Worm (Caenorhabditis elegans) whole organism, dauer: ENCODE results near the gene mrps-18A.
"Not testable (repeated sequence)": the region's sequence is repeated elsewhere in the genome, so short reads cannot be mapped to it uniquely, and the experiment has no call there.

Experiments
- unc-62 ChIP-seq: sonication (generic microtip); optimal IDR thresholded peaks from 2 replicates; lab custom pipeline; 2017; ENCODE audit warnings: missing biosample characterization, missing genetic modification reagents, missing genetic modification characterization

Gene mrps-18A

DNA sequence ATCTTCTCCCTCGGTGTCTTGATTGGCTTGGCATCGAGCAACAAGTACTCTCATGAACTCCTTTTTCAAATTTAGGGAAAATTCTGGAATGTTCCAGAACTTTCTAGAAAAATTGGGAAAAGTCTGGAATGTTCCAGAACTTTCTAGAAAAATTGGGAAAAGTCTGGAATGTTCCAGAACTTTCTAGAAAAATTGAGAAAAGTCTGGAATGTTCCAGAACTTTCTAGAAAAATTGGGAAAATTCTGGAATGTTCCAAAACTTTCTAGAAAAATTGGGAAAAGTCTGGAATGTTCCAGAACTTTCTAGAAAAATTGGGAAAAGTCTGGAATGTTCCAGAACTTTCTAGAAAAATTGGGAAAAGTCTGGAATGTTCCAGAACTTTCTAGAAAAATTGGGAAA, 12.6 kb upstream of the mrps-18A start, which contains the start of gene ZC262.7:
Gene ZC262.7 (minus strand): TSS at position 54 of the 400 bp plus-strand sequence.
- TF ChIP-seq unc-62 (GFP tag; lab: Kevin White, UChicago) = not testable (repeated sequence)

DNA sequence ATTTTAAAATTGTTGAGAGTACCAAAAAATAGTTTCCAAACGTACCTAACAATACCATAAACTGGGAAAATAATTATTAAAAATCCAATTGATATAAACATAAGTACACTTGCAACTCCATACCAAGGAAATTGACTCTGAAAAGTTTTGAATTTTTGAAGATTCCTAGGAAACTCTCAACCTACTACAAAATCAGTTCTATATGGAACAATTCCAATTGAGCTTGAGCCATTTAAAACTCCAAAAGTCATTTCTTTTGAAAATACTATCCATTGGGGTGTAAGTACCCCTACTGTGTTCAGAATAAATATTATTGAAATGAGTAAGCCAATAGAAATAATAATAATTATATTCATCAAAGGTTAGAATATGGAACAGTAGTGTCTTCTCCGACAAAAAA, 7.7 kb upstream of the mrps-18A start, which contains the start of gene clc-28:
Gene clc-28 (minus strand): TSS at position 101 of the 400 bp plus-strand sequence.
- TF ChIP-seq unc-62 (GFP tag; lab: Kevin White, UChicago) = not testable (repeated sequence)

DNA sequence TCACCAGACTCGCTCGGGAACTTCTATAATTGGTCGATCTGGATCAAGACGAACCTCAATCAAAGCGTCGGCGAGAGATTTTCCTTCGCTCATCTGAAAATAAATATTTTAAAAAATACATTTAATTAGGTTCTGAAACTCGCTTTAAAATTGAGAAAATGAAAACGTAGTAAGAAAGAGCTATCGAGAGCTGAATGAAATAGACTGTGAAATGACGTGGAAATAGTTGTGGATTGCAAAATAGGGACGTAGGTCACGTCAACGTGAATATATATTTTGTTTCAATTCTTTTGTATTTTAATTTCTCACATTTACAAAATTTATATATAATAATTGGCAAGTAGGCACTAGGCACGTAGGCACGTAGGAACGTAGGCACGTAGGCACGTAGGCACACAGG, 2.7 kb upstream of the mrps-18A start, which contains the start of gene ZC262.4:
Gene ZC262.4 (minus strand): TSS at position 101 of the 400 bp plus-strand sequence.
- no peak for TF ChIP-seq unc-62 (GFP tag; lab: Kevin White, UChicago)

DNA sequence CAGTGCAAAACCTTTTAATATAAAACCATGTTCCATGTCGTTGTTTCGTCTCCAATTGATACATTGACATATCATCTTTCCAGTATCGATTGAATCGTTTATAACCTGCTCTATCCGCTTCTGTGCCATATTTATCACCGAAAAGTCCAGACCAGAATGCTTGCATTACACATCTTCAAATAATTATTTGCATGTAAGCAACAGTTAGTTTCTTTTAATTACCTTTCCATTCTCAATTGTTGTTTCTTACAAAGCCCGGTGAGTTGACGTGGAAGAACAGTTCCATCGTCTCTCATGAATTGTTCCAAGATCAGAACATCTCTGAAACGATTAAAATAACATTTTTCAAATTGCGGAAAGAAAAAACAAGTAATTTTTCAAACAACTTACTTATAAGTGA, 508 bp downstream of the mrps-18A start, which contains the start of gene iglr-2:
Gene iglr-2 (minus strand): TSS at position 101 of the 400 bp plus-strand sequence.
- no peak for TF ChIP-seq unc-62 (GFP tag; lab: Kevin White, UChicago)

DNA sequence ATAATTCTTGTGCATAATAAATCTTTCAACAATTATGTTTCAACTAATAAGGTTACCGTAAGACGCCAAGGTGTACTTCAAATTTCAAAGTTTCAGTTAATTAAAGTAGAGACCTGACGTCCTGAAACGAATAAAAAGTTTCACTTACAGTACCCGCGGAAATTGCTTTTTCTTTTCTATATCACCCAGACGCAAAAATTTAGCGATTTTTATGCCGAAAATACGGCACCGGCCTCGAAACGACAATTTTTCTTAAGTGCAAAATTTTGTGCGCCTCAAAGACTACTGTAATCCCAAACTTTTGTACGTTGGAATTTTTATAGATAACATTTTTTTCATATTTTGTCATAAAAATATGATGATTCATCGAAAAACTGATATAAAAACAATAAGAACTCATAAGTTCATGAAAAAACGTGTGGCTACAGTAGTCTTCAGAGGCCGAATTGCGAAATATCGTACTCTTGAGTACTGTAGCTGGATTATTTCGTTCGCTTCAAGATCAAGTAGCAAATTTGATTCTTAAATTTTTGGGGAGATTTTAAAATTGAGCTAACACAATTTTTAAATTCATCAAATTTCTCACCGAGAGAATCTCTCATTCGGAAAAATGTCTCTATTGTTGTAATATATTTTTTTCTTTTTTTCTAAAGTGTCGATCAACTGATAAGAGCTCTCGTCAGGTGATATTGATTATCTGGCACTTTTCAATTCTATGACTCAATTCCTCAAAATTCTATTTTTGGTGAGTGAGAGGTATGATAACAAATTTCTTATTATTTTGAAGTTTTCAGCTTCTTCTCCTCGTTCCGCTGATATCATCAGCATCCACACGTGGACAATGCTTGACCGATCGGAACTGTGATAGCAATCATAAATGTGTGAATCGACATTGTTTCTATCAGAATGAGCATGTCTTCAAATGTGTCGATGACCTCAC, 5.9 kb downstream of the mrps-18A start, which contains the start of gene ZC262.13:
Gene ZC262.13 (plus strand): TSS at position 641 of the 940 bp plus-strand sequence.
- no peak for TF ChIP-seq unc-62 (GFP tag; lab: Kevin White, UChicago)

DNA sequence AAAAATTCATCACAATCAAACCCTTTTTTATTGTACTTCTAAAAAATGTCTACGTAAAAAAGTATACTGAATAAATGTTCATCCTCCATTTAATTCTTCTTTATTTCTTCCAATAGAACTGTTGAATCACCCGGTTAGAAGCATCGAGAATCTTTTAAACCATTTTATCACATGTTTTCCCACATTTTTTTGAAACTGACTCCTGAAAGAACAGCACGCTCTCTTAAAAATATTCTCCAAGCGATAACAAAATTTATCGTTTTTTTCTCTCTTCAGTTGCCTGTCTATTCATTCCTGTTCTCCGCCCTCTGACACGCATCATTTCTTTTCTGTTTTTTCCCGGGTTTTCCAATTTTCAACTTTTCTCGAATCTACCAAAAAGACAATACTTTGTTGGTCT, 7.3 kb downstream of the mrps-18A start, which contains the start of gene F10E9.12:
Gene F10E9.12 (plus strand): TSS at position 131 of the 400 bp plus-strand sequence.
- no peak for TF ChIP-seq unc-62 (GFP tag; lab: Kevin White, UChicago)

DNA sequence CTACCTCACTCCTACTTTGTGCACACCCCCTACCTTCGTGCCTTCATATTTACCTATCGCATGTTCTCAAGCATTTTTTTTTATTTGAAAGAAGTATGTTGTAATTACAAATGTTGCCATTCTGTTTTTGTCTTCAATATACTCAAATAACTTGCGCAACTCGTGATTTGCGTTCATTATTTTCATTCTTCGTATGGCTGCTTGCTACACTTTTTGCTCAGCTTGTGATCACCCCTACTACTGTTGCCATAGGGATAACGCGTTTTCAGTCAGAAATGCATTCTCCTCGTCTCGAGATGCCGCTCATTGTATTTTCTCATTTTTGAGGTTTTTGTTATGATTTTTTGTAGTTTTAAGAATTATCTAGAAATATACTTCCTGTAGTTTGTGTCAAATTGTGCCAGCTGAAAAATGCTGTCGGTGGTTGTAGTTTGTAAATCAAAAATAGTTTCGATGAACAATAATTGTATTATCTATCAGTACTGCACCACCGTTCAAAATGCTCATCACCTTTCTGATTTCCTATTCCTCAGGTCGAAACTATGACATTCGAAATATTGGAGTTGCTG, 9.0 kb downstream of the mrps-18A start, which contains the start of gene F10E9.1:
Gene F10E9.1 (plus strand): TSS at position 519 of the 569 bp plus-strand sequence.
- no peak for TF ChIP-seq unc-62 (GFP tag; lab: Kevin White, UChicago)

DNA sequence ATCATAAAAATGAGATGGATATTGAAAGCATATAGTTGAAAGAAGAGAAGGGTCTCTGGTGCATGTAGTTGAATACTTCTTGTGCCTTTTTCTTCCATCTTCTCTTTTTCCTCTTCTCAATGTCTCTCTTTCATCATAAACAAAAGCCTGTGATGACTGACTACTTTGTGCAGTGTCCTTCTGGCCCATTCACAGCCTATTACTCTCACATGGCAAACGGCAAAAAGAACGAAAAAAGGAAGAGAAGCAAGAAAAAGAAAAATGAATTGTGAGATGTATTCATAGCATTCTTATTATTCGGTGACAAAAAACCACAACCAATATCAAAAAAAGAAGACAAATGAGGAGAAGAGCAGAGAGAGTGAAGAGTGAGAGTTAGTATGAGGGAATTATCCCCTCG, 10.5 kb downstream of the mrps-18A start:
- TF ChIP-seq unc-62 (GFP tag; lab: Kevin White, UChicago) = no peak

DNA sequence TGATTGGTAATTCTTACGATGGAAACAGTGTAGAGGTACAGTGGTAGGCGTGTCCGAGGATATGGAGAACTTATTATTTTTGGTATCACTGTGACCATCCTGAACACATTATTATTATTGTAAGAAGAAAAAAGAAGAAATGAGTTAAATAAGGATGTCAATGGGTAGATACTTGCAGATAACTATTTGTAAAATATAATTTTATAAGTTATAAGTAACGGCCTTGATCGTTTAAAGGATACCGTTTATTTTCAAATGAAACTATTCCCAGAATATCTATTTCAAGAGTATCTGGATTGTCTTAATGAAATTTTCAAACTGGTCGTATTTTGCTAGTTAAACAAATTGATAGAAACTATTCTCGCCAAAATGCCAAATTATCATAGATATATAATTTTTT, 11.5 kb downstream of the mrps-18A start, which contains the start of gene F10E9.10:
Gene F10E9.10 (minus strand): TSS at position 101 of the 400 bp plus-strand sequence.
- no peak for TF ChIP-seq unc-62 (GFP tag; lab: Kevin White, UChicago)

DNA sequence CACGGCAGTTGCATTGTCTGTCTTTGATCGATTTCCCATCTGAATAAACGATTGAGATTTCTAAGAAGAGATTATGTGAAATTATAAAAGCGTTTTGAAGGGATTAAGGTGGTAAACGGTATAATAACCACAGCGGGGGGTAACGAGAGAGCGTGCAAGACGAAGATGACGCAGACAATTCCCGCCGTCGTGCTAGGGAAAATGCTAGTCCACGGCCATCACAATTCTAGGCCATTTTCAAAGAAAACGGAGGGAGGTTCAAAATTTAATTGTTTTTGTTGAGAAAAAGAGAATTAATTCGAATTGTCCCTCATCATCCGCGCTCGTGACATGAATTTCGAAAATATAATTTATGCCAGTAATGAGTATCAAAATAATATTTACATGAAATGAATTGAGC, 12.6 kb downstream of the mrps-18A start, which contains the start of gene F10E9.11:
Gene F10E9.11 (minus strand): TSS at position 161 of the 400 bp plus-strand sequence.
- no peak for TF ChIP-seq unc-62 (GFP tag; lab: Kevin White, UChicago)

DNA sequence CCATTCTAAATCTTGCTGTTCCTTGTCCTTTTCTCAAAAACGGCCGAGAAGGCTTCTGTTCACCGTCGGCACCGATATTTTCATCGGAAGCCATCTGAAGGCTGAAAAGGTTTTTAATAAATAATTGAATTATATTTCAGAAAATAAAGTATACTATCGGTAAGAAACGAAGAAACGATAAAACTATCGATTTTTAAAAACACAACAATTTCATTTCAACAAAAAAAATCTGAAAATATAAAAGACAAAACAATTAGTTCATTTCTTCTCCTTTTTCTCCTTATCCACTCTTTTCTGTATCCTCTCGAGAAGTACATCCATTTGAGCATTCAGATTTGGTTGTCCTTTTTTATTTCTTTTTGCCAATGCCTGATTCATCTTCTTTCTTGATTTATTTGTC, 13.2 kb downstream of the mrps-18A start, which contains the start of gene sas-4:
Gene sas-4 (minus strand): TSS at position 101 of the 400 bp plus-strand sequence.
- no peak for TF ChIP-seq unc-62 (GFP tag; lab: Kevin White, UChicago)

DNA sequence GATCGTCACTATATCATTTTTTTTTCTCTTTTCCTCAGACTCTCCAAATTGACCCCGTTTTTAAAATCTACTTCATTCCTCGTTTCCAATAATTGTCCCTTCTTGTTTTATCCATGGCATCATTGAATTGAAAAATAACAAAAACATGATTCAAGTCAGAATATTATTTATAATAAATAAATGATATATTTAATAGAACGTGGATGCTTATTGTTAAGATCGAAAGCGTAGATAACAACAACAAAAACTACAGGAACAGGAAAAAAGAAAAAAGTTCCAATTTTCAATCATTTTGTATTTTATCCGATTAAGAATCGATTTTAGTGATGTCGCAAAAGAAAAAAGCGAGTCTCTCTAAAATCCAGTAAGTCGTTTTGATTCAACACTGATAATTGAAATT, 19.3 kb downstream of the mrps-18A start, which contains the start of gene F10E9.2:
Gene F10E9.2 (plus strand): TSS at position 301 of the 400 bp plus-strand sequence.
- TF ChIP-seq unc-62 (GFP tag; lab: Kevin White, UChicago) = no peak

DNA sequence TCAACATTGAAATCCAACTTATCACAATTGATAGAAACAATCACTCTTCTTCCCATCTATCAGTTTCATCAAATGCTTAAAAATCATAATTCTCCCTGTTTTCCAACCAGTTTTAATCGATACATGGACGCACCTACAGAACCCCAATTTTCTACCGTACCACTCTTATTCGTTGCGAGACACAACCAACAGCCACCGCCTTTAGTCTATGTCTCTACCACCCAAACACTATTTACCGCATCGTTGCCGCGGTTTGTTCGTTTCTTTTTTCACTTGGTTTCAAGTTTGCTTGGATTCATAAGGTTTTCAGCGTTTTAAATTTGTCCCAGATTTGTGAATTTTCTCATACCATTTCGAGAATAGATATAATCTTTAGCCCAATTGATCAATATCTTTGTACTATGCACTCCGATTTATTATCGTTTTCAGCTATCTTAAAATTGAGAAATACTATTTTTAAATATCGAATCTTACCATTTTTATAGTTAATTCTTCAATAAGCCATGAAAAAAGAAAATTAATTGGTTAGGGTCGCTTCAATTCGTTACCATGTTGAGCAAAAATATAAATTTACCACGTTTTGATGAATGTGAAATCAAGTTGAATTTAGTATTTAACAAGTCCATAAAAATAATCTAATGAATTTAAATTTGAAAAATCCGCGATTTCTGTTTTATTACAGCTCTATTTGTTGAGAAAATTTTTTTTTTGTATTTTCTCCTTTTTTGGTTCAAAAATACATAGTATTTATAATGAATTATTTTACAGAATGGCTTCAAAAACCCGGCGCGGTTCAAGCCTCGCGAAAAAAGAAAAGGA, 21.3 kb downstream of the mrps-18A start, which contains the start of gene F10E9.3:
Gene F10E9.3 (plus strand): TSS at position 769 of the 819 bp plus-strand sequence.
- TF ChIP-seq unc-62 (GFP tag; lab: Kevin White, UChicago) = no peak

DNA sequence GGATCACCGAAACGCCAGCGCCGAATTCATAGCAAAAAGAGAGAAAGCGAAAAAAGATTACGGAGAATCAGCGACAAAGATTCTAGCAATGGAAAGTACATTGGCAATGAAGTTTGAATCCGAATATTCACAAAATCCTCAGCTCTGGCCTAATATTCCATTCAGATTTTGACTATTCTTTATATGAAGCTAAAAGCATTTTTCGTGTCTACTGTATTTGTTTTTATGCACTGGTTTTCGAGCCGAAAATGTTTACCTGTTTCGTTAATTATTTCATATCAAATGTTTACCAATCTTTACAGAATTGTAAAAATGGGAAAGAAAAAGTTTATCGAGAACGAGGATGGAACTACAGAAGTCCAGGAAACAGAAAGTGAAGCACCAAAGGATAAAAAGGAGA, 23.5 kb downstream of the mrps-18A start, which contains the start of gene F10E9.4:
Gene F10E9.4 (plus strand): TSS at position 301 of the 400 bp plus-strand sequence.
- no peak for TF ChIP-seq unc-62 (GFP tag; lab: Kevin White, UChicago)
